Fruit fly (Drosophila melanogaster): ENCODE data around the gene Hpf1.

dm6 chr3R:5797709-5798108, 6.0 kb downstream of the Hpf1 start:
- TF ChIP-seq CG6689 (GFP tag; IDR thresholded peaks at IDR 0.05) (no peak), dimm (GFP tag; IDR thresholded peaks at IDR 0.05) (no peak), Dref (GFP tag; IDR thresholded peaks at IDR 0.05) (no peak), ara (GFP tag; IDR thresholded peaks at IDR 0.05) (no peak), CG13287 (GFP tag; IDR thresholded peaks at IDR 0.05; ENCODE audit: partially characterized antibody) (no peak), H15 (GFP tag; IDR thresholded peaks at IDR 0.05) (no peak), CG10959 (GFP tag; IDR thresholded peaks at IDR 0.05) (no peak), Dip2 (GFP tag; IDR thresholded peaks at IDR 0.05) (no peak), Fer3 (tag; optimal IDR thresholded peaks at IDR 0.05) (no peak)

Measured in whole organism, embryonic.